Worm (Caenorhabditis elegans) whole organism, late embryonic: Measurements from ENCODE around the gene C55B6.7.

Experiments used
- C38D4.7 ChIP-seq: fragments of 200-800 bp; sonication (Bioruptor generic); optimal IDR thresholded peaks from 2 replicates; lab custom pipeline; 2018; ENCODE audit warnings: mild to moderate bottlenecking, missing genetic modification characterization, moderate library complexity, missing compliant biosample characterization
- ceh-6 ChIP-seq: fragments of 200-800 bp; sonication (Bioruptor generic); optimal IDR thresholded peaks from 2 replicates; lab custom pipeline; 2018; ENCODE audit warnings: mild to moderate bottlenecking, missing genetic modification characterization, missing compliant biosample characterization
- pag-3 ChIP-seq: sonication (generic microtip); optimal IDR thresholded peaks from 2 replicates; lab custom pipeline; 2016; ENCODE audit warnings: missing compliant biosample characterization, missing genetic modification characterization, borderline replicate concordance
- pha-4 ChIP-seq: fragments of 150-350 bp; optimal IDR thresholded peaks from 2 replicates; lab custom pipeline; 2018; ENCODE audit warnings: missing biosample characterization, missing genetic modification reagents, missing genetic modification characterization
- pros-1 ChIP-seq: fragments of 150-350 bp; optimal IDR thresholded peaks from 2 replicates; lab custom pipeline; 2014; ENCODE audit warnings: missing biosample characterization, missing genetic modification reagents, missing genetic modification characterization
- ttx-3 ChIP-seq: sonication (generic microtip); optimal IDR thresholded peaks from 2 replicates; lab custom pipeline; 2016; ENCODE audit warnings: missing genetic modification reagents, missing genetic modification characterization, missing compliant biosample characterization
- unc-3 ChIP-seq, 2 experiments: fragments of 200-800 bp in 1 of 2; sonication (Bioruptor generic) in 1 of 2; sonication (generic microtip) in 1 of 2; conservative IDR thresholded peaks in 1 of 2; optimal IDR thresholded peaks in 1 of 2; 2 replicates each; pipeline versions ENCODE4 v1.3.6 to Lab custom; 2016 to 2022; ENCODE audit warnings: missing compliant biosample characterization in 2 of 2, missing genetic modification characterization in 2 of 2, missing genetic modification reagents in 1 of 2
- unc-42 ChIP-seq: sonication (generic microtip); optimal IDR thresholded peaks from 2 replicates; lab custom pipeline; 2016; ENCODE audit warnings: missing genotype, missing genetic modification characterization, missing compliant biosample characterization
- unc-86 ChIP-seq: sonication (generic microtip); optimal IDR thresholded peaks from 2 replicates; lab custom pipeline; 2016; ENCODE audit warnings: missing genetic modification characterization, missing compliant biosample characterization

DNA sequence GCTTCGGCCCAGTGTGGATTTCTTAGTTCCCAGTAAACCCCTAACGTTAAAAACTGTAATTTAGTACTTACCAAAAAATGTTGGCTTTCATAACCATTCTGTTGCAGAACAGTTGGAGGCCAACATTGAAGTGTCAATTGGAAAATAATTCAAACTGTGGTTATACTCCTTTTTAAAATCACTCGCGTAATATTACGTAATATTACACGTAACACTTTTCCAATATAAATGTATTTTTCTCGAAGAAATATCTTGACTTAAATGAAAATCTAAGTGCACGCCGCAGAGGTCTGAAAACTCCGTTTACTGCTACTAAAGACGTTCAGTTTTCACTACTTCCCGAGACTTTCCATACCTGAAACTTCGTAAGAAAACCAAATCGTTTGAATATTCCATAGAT, 12.4 kb upstream of the C55B6.7 start:
- TF ChIP-seq unc-42 (tag; lab: Kevin White, UChicago) (no peak), C38D4.7 (GFP tag; lab: Kevin White, UChicago) (no peak), pag-3 (tag; lab: Kevin White, UChicago) (no peak), pha-4 (tag; lab: Kevin White, UChicago) (no peak), ttx-3 (tag; lab: Kevin White, UChicago) (no peak), unc-3 (GFP tag; conservative IDR thresholded peaks at IDR 0.05; lab: Robert Waterston, UW) (no peak), unc-3 (tag; optimal IDR thresholded peaks at IDR 0.05; lab: Kevin White, UChicago) (no peak), pros-1 (tag; lab: Kevin White, UChicago) (no peak), ceh-6 (GFP tag; lab: Kevin White, UChicago) (no peak), unc-86 (tag; lab: Kevin White, UChicago) (no peak)
